Fruit fly (Drosophila melanogaster) whole organism, embryonic: ENCODE measurements around the gene CG6005.
A peak's percentile ranks its signal among the peaks of the same experiment; 100 is the strongest.

Experiments
- CG10959 ChIP-seq: fragments of 200-800 bp; sonication (Bioruptor generic); IDR thresholded peaks from 2 replicates; pipeline ENCODE4 v1.3.6; 2022; ENCODE audit warnings: missing biosample characterization, missing genetic modification characterization
- CG11398 ChIP-seq: fragments of 200-800 bp; sonication (Bioruptor generic); optimal IDR thresholded peaks from 2 replicates; lab custom pipeline; 2016; ENCODE audit warnings: missing biosample characterization, missing genetic modification characterization
- CG13894 ChIP-seq: fragments of 200-800 bp; sonication (Bioruptor generic); optimal IDR thresholded peaks from 3 replicates; lab custom pipeline; 2018; ENCODE audit warnings: missing biosample characterization, mild to moderate bottlenecking, missing genetic modification characterization, moderate library complexity
- CG14441 ChIP-seq: fragments of 200-800 bp; sonication (Bioruptor generic); IDR thresholded peaks from 2 replicates; pipeline ENCODE4 v1.3.6; 2022; ENCODE audit warnings: missing biosample characterization, missing genetic modification characterization
- CG1529 ChIP-seq: fragments of 200-800 bp; sonication (Bioruptor generic); optimal IDR thresholded peaks from 3 replicates; lab custom pipeline; 2018; ENCODE audit warnings: missing biosample characterization, missing genetic modification characterization
- CG17361 ChIP-seq: fragments of 200-800 bp; sonication (Bioruptor generic); IDR thresholded peaks from 3 replicates; pipeline ENCODE4 v1.3.6; 2022; ENCODE audit warnings: missing biosample characterization, missing genetic modification characterization
- CG2875 ChIP-seq: fragments of 200-800 bp; sonication (Bioruptor generic); optimal IDR thresholded peaks from 2 replicates; lab custom pipeline; 2017; ENCODE audit warnings: missing biosample characterization, mild to moderate bottlenecking, missing genetic modification characterization, missing genetic modification reagents
- CG3281 ChIP-seq: fragments of 200-800 bp; sonication (Bioruptor generic); optimal IDR thresholded peaks from 3 replicates; lab custom pipeline; 2017; ENCODE audit warnings: missing biosample characterization, mild to moderate bottlenecking, missing genetic modification characterization
- CG34422 ChIP-seq: fragments of 200-800 bp; sonication (Bioruptor generic); IDR thresholded peaks from 3 replicates; pipeline ENCODE4 v1.3.6; 2022; ENCODE audit warnings: missing biosample characterization, missing genetic modification characterization
- CG3838 ChIP-seq: fragments of 200-800 bp; sonication (Bioruptor generic); optimal IDR thresholded peaks from 3 replicates; lab custom pipeline; 2016; ENCODE audit warnings: missing biosample characterization, missing genetic modification characterization
- CG6854 ChIP-seq: fragments of 200-800 bp; sonication (Bioruptor generic); optimal IDR thresholded peaks from 3 replicates; lab custom pipeline; 2017; ENCODE audit warnings: missing biosample characterization, mild to moderate bottlenecking, missing genetic modification characterization
- CG7556 ChIP-seq: fragments of 200-800 bp; sonication (Bioruptor generic); optimal IDR thresholded peaks from 2 replicates; lab custom pipeline; 2017; ENCODE audit warnings: missing biosample characterization, mild to moderate bottlenecking, missing genetic modification characterization
- CG9437 ChIP-seq: fragments of 200-800 bp; sonication (Bioruptor generic); optimal IDR thresholded peaks from 2 replicates; lab custom pipeline; 2018; ENCODE audit warnings: missing biosample characterization, mild to moderate bottlenecking, missing genetic modification characterization
- D19A ChIP-seq: fragments of 200-800 bp; optimal IDR thresholded peaks from 3 replicates; lab custom pipeline; 2019; ENCODE audit warnings: missing biosample characterization, mild to moderate bottlenecking, missing genetic modification characterization, moderate library complexity
- Dip2 ChIP-seq: fragments of 200-800 bp; sonication (Bioruptor generic); IDR thresholded peaks from 2 replicates; pipeline ENCODE4 v1.3.6; 2022; ENCODE audit warnings: missing biosample characterization, missing genetic modification characterization
- HLH4C ChIP-seq: fragments of 200-800 bp; sonication (Bioruptor generic); IDR thresholded peaks from 3 replicates; pipeline ENCODE4 v1.3.6; 2022; ENCODE audit warnings: missing biosample characterization, missing genetic modification characterization; ENCODE audit not compliant: partially characterized antibody
- HmgD ChIP-seq: fragments of 200-800 bp; sonication (Bioruptor generic); optimal IDR thresholded peaks from 3 replicates; lab custom pipeline; 2016; ENCODE audit warnings: missing biosample characterization, missing genetic modification characterization
- Mes4 ChIP-seq: fragments of 200-800 bp; sonication (Bioruptor generic); optimal IDR thresholded peaks from 2 replicates; lab custom pipeline; 2016; ENCODE audit warnings: missing biosample characterization, missing genetic modification characterization
- Poxn ChIP-seq: fragments of 200-800 bp; sonication (Bioruptor generic); IDR thresholded peaks from 2 replicates; pipeline ENCODE4 v1.3.6; 2022; ENCODE audit warnings: missing biosample characterization, missing genetic modification characterization
- Rx ChIP-seq: fragments of 200-800 bp; sonication (Bioruptor generic); IDR thresholded peaks from 2 replicates; pipeline ENCODE4 v1.3.6; 2022; ENCODE audit warnings: missing biosample characterization, missing genetic modification characterization
- Sry-β ChIP-seq: fragments of 200-800 bp; sonication (Bioruptor generic); optimal IDR thresholded peaks from 2 replicates; lab custom pipeline; 2018; ENCODE audit warnings: missing biosample characterization, mild to moderate bottlenecking, missing genetic modification characterization, moderate library complexity
- Stat92E ChIP-seq, 3 experiments: fragments of >200 bp in 2 of 3; fragments of 200-800 bp in 1 of 3; sonication (Bioruptor generic) in 1 of 3; optimal IDR thresholded peaks; 2 replicates each; lab custom pipeline; 2017 to 2019; ENCODE audit warnings: missing biosample characterization in 3 of 3, missing genetic modification characterization in 3 of 3, mild to moderate bottlenecking in 1 of 3, moderate library complexity in 1 of 3
- Usf ChIP-seq: fragments of 200-800 bp; sonication (Bioruptor generic); optimal IDR thresholded peaks from 2 replicates; lab custom pipeline; 2017; ENCODE audit warnings: missing genotype, missing biosample characterization, missing genetic modification characterization
- Vsx1 ChIP-seq: fragments of 200-800 bp; sonication (Bioruptor generic); optimal IDR thresholded peaks from 2 replicates; lab custom pipeline; 2017; ENCODE audit warnings: missing biosample characterization, mild to moderate bottlenecking, missing genetic modification characterization, missing genetic modification reagents
- Xbp1 ChIP-seq: fragments of 200-800 bp; sonication (Bioruptor generic); optimal IDR thresholded peaks from 3 replicates; lab custom pipeline; 2016; ENCODE audit warnings: missing biosample characterization, mild to moderate bottlenecking, missing genetic modification characterization
- bowl ChIP-seq: fragments of 200-800 bp; sonication (Bioruptor generic); IDR thresholded peaks from 2 replicates; pipeline ENCODE4 v1.3.6; 2022; ENCODE audit warnings: missing biosample characterization, missing genetic modification characterization
- chif ChIP-seq, 2 experiments: fragments of 200-800 bp; sonication (Bioruptor generic); optimal IDR thresholded peaks; 3 replicates each; lab custom pipeline; 2016; ENCODE audit warnings: missing biosample characterization in 2 of 2, missing genetic modification characterization in 2 of 2
- cwo ChIP-seq: fragments of 200-800 bp; sonication (Bioruptor generic); optimal IDR thresholded peaks from 3 replicates; lab custom pipeline; 2017; ENCODE audit warnings: missing biosample characterization, missing genetic modification characterization, mild to moderate bottlenecking, moderate library complexity, missing genetic modification reagents
- dm ChIP-seq: fragments of 200-800 bp; sonication (Bioruptor generic); optimal IDR thresholded peaks from 3 replicates; lab custom pipeline; 2016; ENCODE audit warnings: missing biosample characterization, missing genetic modification characterization
- dmrt99B ChIP-seq: fragments of 200-800 bp; sonication (Bioruptor generic); optimal IDR thresholded peaks from 2 replicates; lab custom pipeline; 2018; ENCODE audit warnings: missing biosample characterization, mild to moderate bottlenecking, missing genetic modification characterization, moderate library complexity
- en ChIP-seq: fragments of 200-800 bp; sonication (Bioruptor generic); optimal IDR thresholded peaks from 2 replicates; lab custom pipeline; 2016; ENCODE audit warnings: missing biosample characterization, missing genetic modification characterization
- ftz-f1 ChIP-seq: fragments of 200-800 bp; sonication (Bioruptor generic); optimal IDR thresholded peaks from 2 replicates; lab custom pipeline; 2016; ENCODE audit warnings: missing biosample characterization, missing genetic modification characterization
- ham ChIP-seq: fragments of 200-800 bp; sonication (Bioruptor generic); IDR thresholded peaks from 2 replicates; pipeline ENCODE4 v1.3.6; 2022; ENCODE audit warnings: missing biosample characterization, missing genetic modification characterization
- org-1 ChIP-seq: fragments of 200-800 bp; sonication (Bioruptor generic); optimal IDR thresholded peaks from 2 replicates; lab custom pipeline; 2017; ENCODE audit warnings: missing biosample characterization, missing genetic modification characterization
- pan ChIP-seq, 4 experiments: fragments of >200 bp in 3 of 4; fragments of 200-800 bp in 1 of 4; sonication (Bioruptor generic) in 1 of 4; optimal IDR thresholded peaks in 3 of 4; IDR thresholded peaks in 1 of 4; 2 replicates each; pipeline versions ENCODE4 v1.3.6 to Lab custom; 2017 to 2022; ENCODE audit warnings: missing biosample characterization in 2 of 4, missing genetic modification characterization in 2 of 4, mixed read lengths in 1 of 4
- pita ChIP-seq: fragments of 200-800 bp; sonication (Bioruptor generic); optimal IDR thresholded peaks from 2 replicates; lab custom pipeline; 2017; ENCODE audit warnings: missing biosample characterization, mild to moderate bottlenecking, missing genetic modification characterization
- sc ChIP-seq, 3 experiments: fragments of >200 bp in 2 of 3; fragments of 200-800 bp in 1 of 3; sonication (Bioruptor generic) in 1 of 3; optimal IDR thresholded peaks; 2 replicates in 2 of 3; 3 replicates in 1 of 3; lab custom pipeline; 2017; ENCODE audit warnings: mild to moderate bottlenecking in 1 of 3, missing biosample characterization in 1 of 3, missing genetic modification characterization in 1 of 3, missing genetic modification reagents in 1 of 3
- sim ChIP-seq: fragments of 200-800 bp; sonication (Bioruptor generic); IDR thresholded peaks from 2 replicates; pipeline ENCODE4 v1.3.6; 2022; ENCODE audit warnings: missing biosample characterization, missing genetic modification characterization
- sima ChIP-seq: fragments of 200-800 bp; sonication (Bioruptor generic); optimal IDR thresholded peaks from 2 replicates; lab custom pipeline; 2016; ENCODE audit warnings: missing biosample characterization, missing genetic modification characterization
- sob ChIP-seq: fragments of 200-800 bp; sonication (Bioruptor generic); IDR thresholded peaks from 2 replicates; pipeline ENCODE4 v1.3.6; 2022; ENCODE audit warnings: missing biosample characterization, missing genetic modification characterization
- toy ChIP-seq: fragments of 200-800 bp; sonication (Bioruptor generic); IDR thresholded peaks from 2 replicates; pipeline ENCODE4 v1.3.6; 2022; ENCODE audit warnings: missing biosample characterization, missing genetic modification characterization
- trem ChIP-seq: fragments of 200-800 bp; optimal IDR thresholded peaks from 3 replicates; lab custom pipeline; 2019; ENCODE audit warnings: missing biosample characterization, mild to moderate bottlenecking, missing genetic modification characterization, moderate library complexity
- tx ChIP-seq: fragments of 200-800 bp; sonication (Bioruptor generic); optimal IDR thresholded peaks from 2 replicates; lab custom pipeline; 2016; ENCODE audit warnings: missing biosample characterization, missing genetic modification characterization
- usp ChIP-seq: fragments of >200 bp; optimal IDR thresholded peaks from 2 replicates; lab custom pipeline; 2017; ENCODE audit warnings: missing biosample characterization, missing genetic modification characterization
- zen2 ChIP-seq: fragments of 200-800 bp; sonication (Bioruptor generic); IDR thresholded peaks from 3 replicates; pipeline ENCODE4 v1.3.6; 2022; ENCODE audit warnings: missing biosample characterization, missing genetic modification characterization; ENCODE audit not compliant: partially characterized antibody

CG6005 gene

dm6 chr3R:18997388-18998287 lies 26.2 kb downstream of the CG6005 start (continued):
- TF ChIP-seq Xbp1 (GFP tag; lab: Kevin White, UChicago) = peak; percentile 13
- TF ChIP-seq Usf (GFP tag; lab: Kevin White, UChicago) = peak; percentile 19
- no peak for TF ChIP-seq Dip2
- TF ChIP-seq CG17361 (GFP tag; lab: Robert Waterston, UW) = peak; percentile 48; the same call in 2 of the 3 replicates
- TF ChIP-seq en (GFP tag; lab: Kevin White, UChicago) = peak; percentile 41
- peak; percentile 52 for TF ChIP-seq trem (tag; lab: Kevin White, UChicago)
- peak; percentile 29 for TF ChIP-seq CG9437 (GFP tag; lab: Kevin White, UChicago)
- peak; percentile 62 for TF ChIP-seq dmrt99B (tag; lab: Kevin White, UChicago)
- TF ChIP-seq Poxn (GFP tag; lab: Robert Waterston, UW) = no peak
- peak; percentile 71 to 78 for TF ChIP-seq chif (GFP tag; optimal IDR thresholded peaks at IDR 0.05; lab: Kevin White, UChicago)
- no peak for TF ChIP-seq CG10959 (GFP tag; lab: Robert Waterston, UW)
- TF ChIP-seq pan (optimal IDR thresholded peaks at IDR 0.05; lab: Kevin White, UChicago) = no peak
- no peak for TF ChIP-seq pan (GFP tag; optimal IDR thresholded peaks at IDR 0.05 in 1 of 2, IDR thresholded peaks at IDR 0.05 in 1 of 2)
- peak; percentile 80 for TF ChIP-seq CG3838 (GFP tag; lab: Kevin White, UChicago)
- peak; percentile 76 for TF ChIP-seq Mes4
- 0 out of 2 replicates have a peak, but pooled peaks have one; percentile 12 for TF ChIP-seq CG14441 (GFP tag; lab: Robert Waterston, UW)
- no peak for TF ChIP-seq dm (GFP tag; lab: Kevin White, UChicago)
- TF ChIP-seq toy (GFP tag; lab: Robert Waterston, UW) = no peak
- TF ChIP-seq ham = no peak
- peak; percentile 53 for TF ChIP-seq Sry-β (GFP tag; lab: Kevin White, UChicago)
- no peak for TF ChIP-seq CG34422 (GFP tag; lab: Robert Waterston, UW)
- TF ChIP-seq usp (GFP tag; lab: Kevin White, UChicago) = no peak
- TF ChIP-seq HmgD (GFP tag; lab: Kevin White, UChicago) = no peak
- no peak for TF ChIP-seq CG3281 (GFP tag; lab: Kevin White, UChicago)
- 0 out of 2 replicates have a peak, but pooled peaks have one; percentile 36 for TF ChIP-seq bowl
- no peak for TF ChIP-seq HLH4C (GFP tag; lab: Robert Waterston, UW)
- no peak for TF ChIP-seq sob (GFP tag; lab: Robert Waterston, UW)
- TF ChIP-seq Vsx1 (GFP tag; lab: Kevin White, UChicago) = peak; percentile 84
- peak; percentile 54 for TF ChIP-seq D19A (tag; lab: Kevin White, UChicago)
- no peak for TF ChIP-seq ftz-f1 (GFP tag; lab: Kevin White, UChicago)
- peak; percentile 87 for TF ChIP-seq CG11398 (GFP tag; lab: Kevin White, UChicago)
- peak; percentile 77 for TF ChIP-seq sim (GFP tag; lab: Robert Waterston, UW)
- TF ChIP-seq sc (optimal IDR thresholded peaks at IDR 0.05; lab: Kevin White, UChicago) = no peak
- peak; percentile 95 for TF ChIP-seq sc (GFP tag; optimal IDR thresholded peaks at IDR 0.05; lab: Kevin White, UChicago)
- peak; percentile 25 for TF ChIP-seq cwo
- TF ChIP-seq sima (GFP tag; lab: Kevin White, UChicago) = no peak
- no peak for TF ChIP-seq pita (GFP tag; lab: Kevin White, UChicago)
- no peak for TF ChIP-seq CG6854
- no peak for TF ChIP-seq zen2 (GFP tag; lab: Robert Waterston, UW)
- peak; percentile 71 for TF ChIP-seq CG7556 (GFP tag; lab: Kevin White, UChicago)
- TF ChIP-seq Rx (GFP tag; lab: Robert Waterston, UW) = 0 out of 2 replicates have a peak, but pooled peaks have one; percentile 27
- TF ChIP-seq Stat92E (GFP tag; optimal IDR thresholded peaks at IDR 0.05; lab: Kevin White, UChicago) = peak in 1 of 3 experiments; percentile 76
- TF ChIP-seq CG13894 (tag; lab: Kevin White, UChicago) = no peak
- TF ChIP-seq tx (GFP tag; lab: Kevin White, UChicago) = peak; percentile 8
- TF ChIP-seq org-1 = peak; percentile 88
- peak; percentile 96 for TF ChIP-seq CG1529 (GFP tag; lab: Kevin White, UChicago)
- TF ChIP-seq CG2875 (GFP tag; lab: Kevin White, UChicago) = peak; percentile 95
